Fruit fly (Drosophila melanogaster): ENCODE data around the gene emc.

The emc gene

DNA sequence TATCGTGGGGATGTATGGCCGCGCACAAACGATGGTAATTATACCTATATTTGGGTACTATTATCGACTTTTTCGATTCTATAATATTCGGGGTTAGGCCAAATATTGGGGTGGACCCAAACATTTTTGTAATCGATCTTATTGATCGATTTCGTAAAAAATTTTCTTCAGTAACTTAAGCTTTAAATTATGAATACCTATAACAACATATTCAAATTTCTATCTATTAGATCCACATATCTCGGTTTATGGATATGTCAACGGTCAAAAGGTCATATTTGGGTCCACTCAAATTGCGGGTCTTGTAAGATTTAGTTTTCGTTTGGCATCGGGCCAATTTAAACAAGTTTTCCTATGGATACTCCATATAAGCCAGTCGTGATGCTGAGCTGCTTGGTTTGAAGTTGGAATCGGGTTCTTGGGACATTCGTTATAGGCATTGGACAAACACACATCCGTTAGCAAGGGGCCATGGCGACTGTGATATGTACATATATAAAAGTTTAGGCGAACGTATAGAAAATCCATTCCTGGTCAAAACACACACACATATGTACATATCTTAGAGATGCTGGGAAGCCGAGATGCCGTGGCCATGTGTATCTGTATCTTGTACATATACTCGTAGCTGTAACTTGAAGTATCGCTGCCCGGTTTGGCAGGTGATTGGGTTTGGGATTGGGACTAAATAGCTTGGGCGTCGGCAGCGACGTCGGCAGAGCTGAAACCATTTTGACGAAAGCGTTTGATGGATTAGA is 48.9 kb upstream of the emc start (continued):
- no peak for TF ChIP-seq CG3995 (GFP tag; optimal IDR thresholded peaks at IDR 0.05)
- no peak for TF ChIP-seq oc (tag; optimal IDR thresholded peaks at IDR 0.05)
- TF ChIP-seq CG11247 (GFP tag; IDR thresholded peaks at IDR 0.05): no peak; the same call in 1 of the 2 replicates
- TF ChIP-seq trh (GFP tag; optimal IDR thresholded peaks at IDR 0.05): no peak
- TF ChIP-seq sc (optimal IDR thresholded peaks at IDR 0.05): no peak
- TF ChIP-seq sc (GFP tag; optimal IDR thresholded peaks at IDR 0.05): no peak
- TF ChIP-seq wek (GFP tag; optimal IDR thresholded peaks at IDR 0.05): no peak
- no peak for TF ChIP-seq zen2 (GFP tag; IDR thresholded peaks at IDR 0.05; ENCODE audit: partially characterized antibody)
- TF ChIP-seq CG8089 (GFP tag; optimal IDR thresholded peaks at IDR 0.05): no peak
- no peak for TF ChIP-seq CG15696 (tag; optimal IDR thresholded peaks at IDR 0.05)
- TF ChIP-seq gcm2 (GFP tag; optimal IDR thresholded peaks at IDR 0.05): no peak
- TF ChIP-seq fd64A (GFP tag; optimal IDR thresholded peaks at IDR 0.05): no peak
- TF ChIP-seq Nf-YC (tag; optimal IDR thresholded peaks at IDR 0.05): peak; percentile 48
- TF ChIP-seq CG2678 (tag; optimal IDR thresholded peaks at IDR 0.05): peak; percentile 84
- TF ChIP-seq Fer3 (tag; optimal IDR thresholded peaks at IDR 0.05): peak; percentile 66
- TF ChIP-seq pan (optimal IDR thresholded peaks at IDR 0.05): no peak
- TF ChIP-seq pan (GFP tag; optimal IDR thresholded peaks at IDR 0.05 in 1 of 2, IDR thresholded peaks at IDR 0.05 in 1 of 2): peak in 1 of 2 experiments; percentile 53
- TF ChIP-seq CG7745 (tag; optimal IDR thresholded peaks at IDR 0.05): no peak
- TF ChIP-seq Dfd (GFP tag; optimal IDR thresholded peaks at IDR 0.05): no peak
- no peak for TF ChIP-seq Hey (tag; optimal IDR thresholded peaks at IDR 0.05)
- TF ChIP-seq sens (GFP tag): peak; percentile 91
- peak; percentile 56; the same call in 1 of the 2 replicates for TF ChIP-seq HLH3B (GFP tag; IDR thresholded peaks at IDR 0.05)
- no peak for TF ChIP-seq CG11696 (GFP tag; IDR thresholded peaks at IDR 0.05)
- TF ChIP-seq knrl (GFP tag; IDR thresholded peaks at IDR 0.05; ENCODE audit: partially characterized antibody): no peak
- TF ChIP-seq CG12155 (GFP tag; optimal IDR thresholded peaks at IDR 0.05): no peak
- no peak for TF ChIP-seq CG11093 (GFP tag; IDR thresholded peaks at IDR 0.05)
- TF ChIP-seq CG9932 (GFP tag; IDR thresholded peaks at IDR 0.05): peak; percentile 28; the same call in 1 of the 2 replicates
- TF ChIP-seq unc-4 (GFP tag; IDR thresholded peaks at IDR 0.05; ENCODE audit: partially characterized antibody): no peak
- TF ChIP-seq NC2α (GFP tag; optimal IDR thresholded peaks at IDR 0.05): no peak
- peak; percentile 24; the same call in 1 of the 2 replicates for TF ChIP-seq CG14667 (GFP tag; IDR thresholded peaks at IDR 0.05)
- peak; percentile 24 for TF ChIP-seq Ssrp (tag; optimal IDR thresholded peaks at IDR 0.05)
- TF ChIP-seq BEAF-32 (GFP tag; optimal IDR thresholded peaks at IDR 0.05): no peak
- no peak for TF ChIP-seq insv (GFP tag; optimal IDR thresholded peaks at IDR 0.05)
- TF ChIP-seq Fer1 (GFP tag; optimal IDR thresholded peaks at IDR 0.05): peak; percentile 72
- TF ChIP-seq CG1647 (GFP tag; optimal IDR thresholded peaks at IDR 0.05): no peak
- TF ChIP-seq Dip2 (GFP tag; IDR thresholded peaks at IDR 0.05): no peak
- TF ChIP-seq dmrt11E (tag; optimal IDR thresholded peaks at IDR 0.05): peak; percentile 22
- TF ChIP-seq fd102C (GFP tag; optimal IDR thresholded peaks at IDR 0.05): no peak
- TF ChIP-seq CG17912 (GFP tag; optimal IDR thresholded peaks at IDR 0.05): no peak
- no peak for TF ChIP-seq CG43689 (GFP tag; IDR thresholded peaks at IDR 0.05)
- peak; percentile 47 for TF ChIP-seq org-1 (GFP tag; optimal IDR thresholded peaks at IDR 0.05)
- no peak for TF ChIP-seq nom (GFP tag; optimal IDR thresholded peaks at IDR 0.05)
- TF ChIP-seq Poxn (GFP tag; IDR thresholded peaks at IDR 0.05): no peak
- peak; percentile 50 for TF ChIP-seq Dip3 (GFP tag; optimal IDR thresholded peaks at IDR 0.05)
- TF ChIP-seq tup (GFP tag; optimal IDR thresholded peaks at IDR 0.05): no peak
- no peak for TF ChIP-seq tx (GFP tag; optimal IDR thresholded peaks at IDR 0.05)
- peak; percentile 47 for TF ChIP-seq slbo (GFP tag; IDR thresholded peaks at IDR 0.05)
- TF ChIP-seq sob (GFP tag; IDR thresholded peaks at IDR 0.05): peak; percentile 46; the same call in 1 of the 2 replicates
- TF ChIP-seq CG11723 (GFP tag; optimal IDR thresholded peaks at IDR 0.05): peak; percentile 34
- TF ChIP-seq bbx (GFP tag; IDR thresholded peaks at IDR 0.05; ENCODE audit: partially characterized antibody): no peak
